Fruit fly (Drosophila melanogaster) whole organism, embryonic: ENCODE results near the gene CG11951.

Experiments used
- Antp ChIP-seq: fragments of 200-800 bp; sonication (Bioruptor generic); optimal IDR thresholded peaks from 3 replicates; lab custom pipeline; 2016; ENCODE audit warnings: missing biosample characterization, missing genetic modification characterization
- BEAF-32 ChIP-seq: fragments of 200-800 bp; sonication (Bioruptor generic); optimal IDR thresholded peaks from 3 replicates; lab custom pipeline; 2017; ENCODE audit warnings: missing biosample characterization, missing genetic modification characterization, mild to moderate bottlenecking, moderate library complexity, missing genetic modification reagents
- Bdp1 ChIP-seq: fragments of 200-800 bp; sonication (Bioruptor generic); optimal IDR thresholded peaks from 3 replicates; lab custom pipeline; 2016; ENCODE audit warnings: missing biosample characterization, missing genetic modification characterization
- CG10654 ChIP-seq: fragments of 200-800 bp; sonication (Bioruptor generic); optimal IDR thresholded peaks from 2 replicates; lab custom pipeline; 2016; ENCODE audit warnings: missing biosample characterization, missing genetic modification characterization
- CG15514 ChIP-seq: fragments of 200-800 bp; sonication (Bioruptor generic); optimal IDR thresholded peaks from 3 replicates; lab custom pipeline; 2017; ENCODE audit warnings: missing biosample characterization, missing genetic modification characterization, mild to moderate bottlenecking, moderate library complexity, missing genetic modification reagents
- CG17328 ChIP-seq: fragments of 200-800 bp; sonication (Bioruptor generic); IDR thresholded peaks from 2 replicates; pipeline ENCODE4 v1.3.6; 2022; ENCODE audit warnings: missing biosample characterization, missing genetic modification characterization
- CG2202 ChIP-seq: fragments of 200-800 bp; sonication (Bioruptor generic); optimal IDR thresholded peaks from 2 replicates; lab custom pipeline; 2018; ENCODE audit warnings: missing biosample characterization, mild to moderate bottlenecking, missing genetic modification characterization
- CG32767 ChIP-seq: fragments of 200-800 bp; sonication (Bioruptor generic); IDR thresholded peaks from 2 replicates; pipeline ENCODE4 v1.3.6; 2022; ENCODE audit warnings: missing biosample characterization, missing genetic modification characterization
- CG33213 ChIP-seq: fragments of 200-800 bp; sonication (Bioruptor generic); optimal IDR thresholded peaks from 3 replicates; lab custom pipeline; 2016; ENCODE audit warnings: missing biosample characterization, missing genetic modification characterization
- CG4404 ChIP-seq: fragments of 200-800 bp; sonication (Bioruptor generic); IDR thresholded peaks from 2 replicates; pipeline ENCODE4 v1.3.6; 2022; ENCODE audit warnings: missing biosample characterization, missing genetic modification characterization
- CG5180 ChIP-seq: fragments of 200-800 bp; sonication (Bioruptor generic); optimal IDR thresholded peaks from 3 replicates; lab custom pipeline; 2017; ENCODE audit warnings: missing biosample characterization, missing genetic modification characterization, mild to moderate bottlenecking, moderate library complexity, missing genetic modification reagents
- CG6175 ChIP-seq: fragments of 200-800 bp; sonication (Bioruptor generic); IDR thresholded peaks from 3 replicates; pipeline ENCODE4 v1.3.6; 2022; ENCODE audit warnings: missing biosample characterization, missing genetic modification characterization
- CG7839 ChIP-seq: fragments of 200-800 bp; sonication (Bioruptor generic); optimal IDR thresholded peaks from 3 replicates; lab custom pipeline; 2018; ENCODE audit warnings: missing biosample characterization, mild to moderate bottlenecking, missing genetic modification characterization, moderate library complexity
- CG7987 ChIP-seq: fragments of 200-800 bp; sonication (Bioruptor generic); optimal IDR thresholded peaks from 2 replicates; lab custom pipeline; 2018; ENCODE audit warnings: missing biosample characterization, mild to moderate bottlenecking, missing genetic modification characterization, moderate library complexity
- CG8924 ChIP-seq: fragments of 200-800 bp; optimal IDR thresholded peaks from 3 replicates; lab custom pipeline; 2019; ENCODE audit warnings: missing biosample characterization, mild to moderate bottlenecking, missing genetic modification characterization, moderate library complexity
- CG9932 ChIP-seq: fragments of 200-800 bp; sonication (Bioruptor generic); IDR thresholded peaks from 2 replicates; pipeline ENCODE4 v1.3.6; 2022; ENCODE audit warnings: missing biosample characterization, missing genetic modification characterization
- Dad ChIP-seq: fragments of 200-800 bp; sonication (Bioruptor generic); optimal IDR thresholded peaks from 3 replicates; lab custom pipeline; 2016; ENCODE audit warnings: missing biosample characterization, missing genetic modification characterization
- ERR ChIP-seq: fragments of 200-800 bp; sonication (Bioruptor generic); optimal IDR thresholded peaks from 2 replicates; lab custom pipeline; 2016; ENCODE audit warnings: missing biosample characterization, missing genetic modification characterization
- Elba2 ChIP-seq: fragments of 200-800 bp; sonication (Bioruptor generic); optimal IDR thresholded peaks from 3 replicates; lab custom pipeline; 2016; ENCODE audit warnings: missing biosample characterization, missing genetic modification characterization
- H15 ChIP-seq: fragments of 200-800 bp; sonication (Bioruptor generic); IDR thresholded peaks from 3 replicates; pipeline ENCODE4 v1.3.6; 2022; ENCODE audit warnings: missing biosample characterization, missing genetic modification characterization
- Hsf ChIP-seq: fragments of 200-800 bp; sonication (Bioruptor generic); optimal IDR thresholded peaks from 3 replicates; lab custom pipeline; 2016; ENCODE audit warnings: missing biosample characterization, missing genetic modification characterization
- Lhr ChIP-seq: fragments of 200-800 bp; sonication (Bioruptor generic); optimal IDR thresholded peaks from 3 replicates; lab custom pipeline; 2017; ENCODE audit warnings: mild to moderate bottlenecking, missing biosample characterization, missing genetic modification reagents, missing genetic modification characterization
- Med ChIP-seq: fragments of 200-800 bp; sonication (Bioruptor generic); peaks from one replicate; lab custom pipeline; 2016; ENCODE audit warnings: missing biosample characterization, missing genetic modification characterization, mild to moderate bottlenecking, inconsistent platforms, moderate library complexity
- Neu2 ChIP-seq: fragments of 200-800 bp; sonication (Bioruptor generic); optimal IDR thresholded peaks from 3 replicates; lab custom pipeline; 2016; ENCODE audit warnings: missing biosample characterization, missing genetic modification characterization, borderline replicate concordance
- Scr ChIP-seq: fragments of 200-800 bp; sonication (Bioruptor generic); IDR thresholded peaks from 2 replicates; pipeline ENCODE4 v1.3.6; 2022; ENCODE audit warnings: missing biosample characterization, missing genetic modification characterization; ENCODE audit not compliant: partially characterized antibody
- Stat92E ChIP-seq, 3 experiments: fragments of >200 bp in 2 of 3; fragments of 200-800 bp in 1 of 3; sonication (Bioruptor generic) in 1 of 3; optimal IDR thresholded peaks; 2 replicates each; lab custom pipeline; 2017 to 2019; ENCODE audit warnings: missing biosample characterization in 3 of 3, missing genetic modification characterization in 3 of 3, mild to moderate bottlenecking in 1 of 3, moderate library complexity in 1 of 3
- ato ChIP-seq: fragments of 200-800 bp; sonication (Bioruptor generic); IDR thresholded peaks from 2 replicates; pipeline ENCODE4 v1.3.6; 2022; ENCODE audit warnings: missing biosample characterization, missing genetic modification characterization; ENCODE audit not compliant: partially characterized antibody
- bcd ChIP-seq: fragments of 200-800 bp; sonication (Bioruptor generic); optimal IDR thresholded peaks from 2 replicates; lab custom pipeline; 2017; ENCODE audit warnings: missing biosample characterization, mild to moderate bottlenecking, missing genetic modification characterization
- chif ChIP-seq, 2 experiments: fragments of 200-800 bp; sonication (Bioruptor generic); optimal IDR thresholded peaks; 3 replicates each; lab custom pipeline; 2016; ENCODE audit warnings: missing biosample characterization in 2 of 2, missing genetic modification characterization in 2 of 2
- dysf ChIP-seq: fragments of 200-800 bp; sonication (Bioruptor generic); IDR thresholded peaks from 3 replicates; pipeline ENCODE4 v1.3.6; 2022; ENCODE audit warnings: missing biosample characterization, missing genetic modification characterization
- ftz-f1 ChIP-seq: fragments of 200-800 bp; sonication (Bioruptor generic); optimal IDR thresholded peaks from 2 replicates; lab custom pipeline; 2016; ENCODE audit warnings: missing biosample characterization, missing genetic modification characterization
- fu2 ChIP-seq: fragments of 200-800 bp; sonication (Bioruptor generic); optimal IDR thresholded peaks from 2 replicates; lab custom pipeline; 2016; ENCODE audit warnings: missing biosample characterization, missing genetic modification characterization
- gfzf ChIP-seq: fragments of 200-800 bp; sonication (Bioruptor generic); optimal IDR thresholded peaks from 2 replicates; lab custom pipeline; 2016; ENCODE audit warnings: missing biosample characterization, mild to moderate bottlenecking, missing genetic modification characterization, moderate library complexity
- hb ChIP-seq: fragments of 200-800 bp; sonication (Bioruptor generic); IDR thresholded peaks from 3 replicates; pipeline ENCODE4 v1.3.6; 2022; ENCODE audit warnings: missing biosample characterization, missing genetic modification characterization; ENCODE audit not compliant: partially characterized antibody
- hkb ChIP-seq, 2 experiments: fragments of 200-800 bp in 1 of 2; fragments of >200 bp in 1 of 2; sonication (Bioruptor generic) in 1 of 2; IDR thresholded peaks in 1 of 2; optimal IDR thresholded peaks in 1 of 2; 2 replicates each; pipeline versions ENCODE4 v1.3.6 to Lab custom; 2017 to 2022; ENCODE audit warnings: missing biosample characterization in 1 of 2, missing genetic modification characterization in 1 of 2
- lab ChIP-seq: fragments of 200-800 bp; sonication (Bioruptor generic); optimal IDR thresholded peaks from 3 replicates; lab custom pipeline; 2017; ENCODE audit warnings: missing biosample characterization, missing genetic modification characterization, mild to moderate bottlenecking, moderate library complexity, missing genetic modification reagents
- mld ChIP-seq: fragments of 200-800 bp; sonication (Bioruptor generic); IDR thresholded peaks from 3 replicates; pipeline ENCODE4 v1.3.6; 2022; ENCODE audit warnings: missing biosample characterization, missing genetic modification characterization; ENCODE audit not compliant: partially characterized antibody
- nmo ChIP-seq: fragments of 200-800 bp; sonication (Bioruptor generic); optimal IDR thresholded peaks from 2 replicates; lab custom pipeline; 2018; ENCODE audit warnings: missing biosample characterization, mild to moderate bottlenecking, missing genetic modification characterization, moderate library complexity
- nom ChIP-seq: fragments of 200-800 bp; sonication (Bioruptor generic); optimal IDR thresholded peaks from 2 replicates; lab custom pipeline; 2017; ENCODE audit warnings: missing biosample characterization, missing genetic modification characterization, mild to moderate bottlenecking, moderate library complexity, missing genetic modification reagents
- peb ChIP-seq: fragments of 200-800 bp; sonication (Bioruptor generic); IDR thresholded peaks from 2 replicates; pipeline ENCODE4 v1.3.6; 2022; ENCODE audit warnings: missing biosample characterization, missing genetic modification characterization
- pfk ChIP-seq: fragments of 200-800 bp; sonication (Bioruptor generic); optimal IDR thresholded peaks from 2 replicates; lab custom pipeline; 2018; ENCODE audit warnings: missing biosample characterization, mild to moderate bottlenecking, missing genetic modification characterization, moderate library complexity
- psq ChIP-seq: fragments of 200-800 bp; sonication (Bioruptor generic); optimal IDR thresholded peaks from 2 replicates; lab custom pipeline; 2017; ENCODE audit warnings: missing biosample characterization, missing genetic modification characterization
- pum ChIP-seq: fragments of 200-800 bp; sonication (Bioruptor generic); optimal IDR thresholded peaks from 2 replicates; lab custom pipeline; 2016; ENCODE audit warnings: missing biosample characterization, missing genetic modification characterization
- run ChIP-seq: fragments of 200-800 bp; sonication (Bioruptor generic); optimal IDR thresholded peaks from 3 replicates; lab custom pipeline; 2018; ENCODE audit warnings: missing biosample characterization, mild to moderate bottlenecking, missing genetic modification characterization
- sens-2 ChIP-seq: fragments of 200-800 bp; sonication (Bioruptor generic); IDR thresholded peaks from 2 replicates; pipeline ENCODE4 v1.3.6; 2022; ENCODE audit warnings: missing biosample characterization, missing genetic modification characterization
- stwl ChIP-seq: fragments of 200-800 bp; sonication (Bioruptor generic); optimal IDR thresholded peaks from 3 replicates; lab custom pipeline; 2018; ENCODE audit warnings: missing biosample characterization, mild to moderate bottlenecking, missing genetic modification characterization, moderate library complexity
- usp ChIP-seq: fragments of >200 bp; optimal IDR thresholded peaks from 2 replicates; lab custom pipeline; 2017; ENCODE audit warnings: missing biosample characterization, missing genetic modification characterization
- zen ChIP-seq: fragments of 200-800 bp; sonication (Bioruptor generic); optimal IDR thresholded peaks from 3 replicates; lab custom pipeline; 2018; ENCODE audit warnings: missing biosample characterization, mild to moderate bottlenecking, missing genetic modification characterization, moderate library complexity

CG11951 gene

DNA sequence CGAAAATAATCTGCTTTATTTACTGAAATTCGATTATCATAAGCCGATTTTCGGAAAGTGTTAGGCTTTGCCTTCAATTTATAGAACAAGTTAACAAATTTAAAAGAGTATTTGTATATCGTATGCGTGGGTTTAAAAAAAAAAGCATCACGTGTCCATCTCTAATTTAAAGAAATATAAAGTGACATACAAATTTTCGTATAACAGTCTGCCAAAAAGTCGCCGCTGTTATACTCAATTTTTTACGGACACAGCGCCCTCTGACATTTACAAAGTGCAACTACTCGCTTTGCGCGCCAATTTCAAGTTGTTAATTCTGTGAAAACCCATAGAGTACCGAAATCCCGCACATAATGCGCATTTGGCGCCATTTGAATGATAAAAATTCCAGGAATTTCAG is 12.9 kb upstream of the CG11951 start (continued):
- TF ChIP-seq CG17328 (GFP tag; lab: Robert Waterston, UW) (peak; percentile 52), mld (GFP tag; lab: Robert Waterston, UW) (peak; percentile 72; the same call in 1 of the 3 replicates), BEAF-32 (GFP tag; lab: Kevin White, UChicago) (peak; percentile 71), hb (GFP tag; lab: Robert Waterston, UW) (0 out of 3 replicates have a peak, but pooled peaks have one; percentile 36), sens-2 (GFP tag; lab: Robert Waterston, UW) (no peak), Med (GFP tag; lab: Kevin White, UChicago) (peak; percentile 88), nmo (GFP tag; lab: Kevin White, UChicago) (peak; percentile 11), hkb (optimal IDR thresholded peaks at IDR 0.05; lab: Kevin White, UChicago) (no peak), hkb (GFP tag; IDR thresholded peaks at IDR 0.05; lab: Robert Waterston, UW) (peak; percentile 31; the same call in 1 of the 2 replicates), run (no peak), dysf (GFP tag; lab: Robert Waterston, UW) (peak; percentile 31; the same call in 1 of the 3 replicates), CG7987 (peak; percentile 7), CG8924 (tag; lab: Kevin White, UChicago) (no peak), zen (tag; lab: Kevin White, UChicago) (peak; percentile 33), Scr (peak; percentile 81), Bdp1 (no peak), CG15514 (GFP tag; lab: Kevin White, UChicago) (peak; percentile 20), Antp (GFP tag; lab: Kevin White, UChicago) (peak; percentile 1), Elba2 (GFP tag; lab: Kevin White, UChicago) (no peak), Stat92E (GFP tag; optimal IDR thresholded peaks at IDR 0.05; lab: Kevin White, UChicago) (peak in 1 of 3 experiments; percentile 52), lab (GFP tag; lab: Kevin White, UChicago) (peak; percentile 6), ato (0 out of 2 replicates have a peak, but pooled peaks have one; percentile 53), pfk (no peak), stwl (tag; lab: Kevin White, UChicago) (peak; percentile 41), nom (GFP tag; lab: Kevin White, UChicago) (no peak), gfzf (peak; percentile 2), chif (GFP tag; optimal IDR thresholded peaks at IDR 0.05; lab: Kevin White, UChicago) (peak in 1 of 2 experiments; percentile 27), CG32767 (GFP tag; lab: Robert Waterston, UW) (no peak), Hsf (GFP tag; lab: Kevin White, UChicago) (peak; percentile 13), CG9932 (peak; percentile 45; the same call in 1 of the 2 replicates)

- TF ChIP-seq Lhr (GFP tag; lab: Kevin White, UChicago) (no peak), CG10654 (no peak), ERR (no peak), psq (GFP tag; lab: Kevin White, UChicago) (no peak), CG2202 (no peak), usp (no peak), ftz-f1 (GFP tag; lab: Kevin White, UChicago) (no peak), CG33213 (GFP tag; lab: Kevin White, UChicago) (no peak), Neu2 (no peak), bcd (GFP tag; lab: Kevin White, UChicago) (no peak), H15 (GFP tag; lab: Robert Waterston, UW) (no peak), peb (GFP tag; lab: Robert Waterston, UW) (no peak), pum (no peak), CG6175 (GFP tag; lab: Robert Waterston, UW) (no peak), CG5180 (GFP tag; lab: Kevin White, UChicago) (no peak), mld (GFP tag; lab: Robert Waterston, UW) (0 out of 3 replicates have a peak, but pooled peaks have one; percentile 20), dysf (GFP tag; lab: Robert Waterston, UW) (no peak), Dad (GFP tag; lab: Kevin White, UChicago) (no peak), fu2 (GFP tag; lab: Kevin White, UChicago) (no peak), CG7839 (tag; lab: Kevin White, UChicago) (no peak), CG4404 (GFP tag; lab: Robert Waterston, UW) (no peak)
Observed at dm6 chr3R:29250272-29251018, 11.9 kb upstream of the CG11951 start, which contains the start of gene SP1029. Gene SP1029, minus strand, starts transcription at chr3R:29250451.
